Fruit fly (Drosophila melanogaster) whole organism, embryonic: ENCODE measurements around the gene Bacc.
A peak's percentile ranks its signal among the peaks of the same experiment; 100 is the strongest.

Experiments used
- BtbVII ChIP-seq: fragments of 200-800 bp; sonication (Bioruptor generic); optimal IDR thresholded peaks from 3 replicates; lab custom pipeline; 2017; ENCODE audit warnings: missing biosample characterization, mild to moderate bottlenecking, missing genetic modification characterization
- CG10147 ChIP-seq: fragments of 200-800 bp; sonication (Bioruptor generic); optimal IDR thresholded peaks from 2 replicates; lab custom pipeline; 2019; ENCODE audit warnings: missing biosample characterization, mild to moderate bottlenecking, missing genetic modification characterization, moderate library complexity
- CG10267 ChIP-seq: fragments of 200-800 bp; sonication (Bioruptor generic); optimal IDR thresholded peaks from 2 replicates; lab custom pipeline; 2018; ENCODE audit warnings: missing biosample characterization, mild to moderate bottlenecking, missing genetic modification characterization, moderate library complexity
- CG10543 ChIP-seq: fragments of 200-800 bp; sonication (Bioruptor generic); optimal IDR thresholded peaks from 3 replicates; lab custom pipeline; 2017; ENCODE audit warnings: missing biosample characterization, mild to moderate bottlenecking, missing genetic modification characterization, moderate library complexity
- CG11398 ChIP-seq: fragments of 200-800 bp; sonication (Bioruptor generic); optimal IDR thresholded peaks from 2 replicates; lab custom pipeline; 2016; ENCODE audit warnings: missing biosample characterization, missing genetic modification characterization
- CG11560 ChIP-seq: fragments of 200-800 bp; sonication (Bioruptor generic); IDR thresholded peaks from 3 replicates; pipeline ENCODE4 v1.3.6; 2022; ENCODE audit warnings: missing biosample characterization, missing genetic modification characterization
- CG11723 ChIP-seq: fragments of 200-800 bp; sonication (Bioruptor generic); optimal IDR thresholded peaks from 2 replicates; lab custom pipeline; 2017; ENCODE audit warnings: missing biosample characterization, mild to moderate bottlenecking, missing genetic modification characterization
- CG12071 ChIP-seq: fragments of 200-800 bp; sonication (Bioruptor generic); optimal IDR thresholded peaks from 3 replicates; lab custom pipeline; 2018; ENCODE audit warnings: missing biosample characterization, mild to moderate bottlenecking, missing genetic modification characterization
- CG12155 ChIP-seq: fragments of 200-800 bp; sonication (Bioruptor generic); optimal IDR thresholded peaks from 3 replicates; lab custom pipeline; 2016; ENCODE audit warnings: missing biosample characterization, missing genetic modification characterization
- CG13123 ChIP-seq: fragments of 200-800 bp; sonication (Bioruptor generic); optimal IDR thresholded peaks from 2 replicates; lab custom pipeline; 2016; ENCODE audit warnings: missing biosample characterization, missing genetic modification characterization
- CG13424 ChIP-seq: fragments of 200-800 bp; sonication (Bioruptor generic); optimal IDR thresholded peaks from 2 replicates; lab custom pipeline; 2019; ENCODE audit warnings: missing biosample characterization, mild to moderate bottlenecking, missing genetic modification characterization, moderate library complexity
- CG13624 ChIP-seq: fragments of 200-800 bp; sonication (Bioruptor generic); optimal IDR thresholded peaks from 2 replicates; lab custom pipeline; 2016; ENCODE audit warnings: missing biosample characterization, missing genetic modification characterization
- CG17328 ChIP-seq: fragments of 200-800 bp; sonication (Bioruptor generic); IDR thresholded peaks from 2 replicates; pipeline ENCODE4 v1.3.6; 2022; ENCODE audit warnings: missing biosample characterization, missing genetic modification characterization
- CG18599 ChIP-seq: fragments of 200-800 bp; sonication (Bioruptor generic); optimal IDR thresholded peaks from 3 replicates; lab custom pipeline; 2017; ENCODE audit warnings: missing biosample characterization, missing genetic modification characterization, mild to moderate bottlenecking, moderate library complexity, missing genetic modification reagents
- CG18764 ChIP-seq: fragments of 200-800 bp; sonication (Bioruptor generic); optimal IDR thresholded peaks from 3 replicates; lab custom pipeline; 2016; ENCODE audit warnings: missing biosample characterization, missing genetic modification characterization
- CG32532 ChIP-seq: fragments of 200-800 bp; sonication (Bioruptor generic); IDR thresholded peaks from 2 replicates; pipeline ENCODE4 v1.3.6; 2022; ENCODE audit warnings: missing biosample characterization, missing genetic modification characterization
- CG4404 ChIP-seq: fragments of 200-800 bp; sonication (Bioruptor generic); IDR thresholded peaks from 2 replicates; pipeline ENCODE4 v1.3.6; 2022; ENCODE audit warnings: missing biosample characterization, missing genetic modification characterization
- CG6654 ChIP-seq: fragments of 200-800 bp; sonication (Bioruptor generic); optimal IDR thresholded peaks from 2 replicates; lab custom pipeline; 2017; ENCODE audit warnings: missing biosample characterization, mild to moderate bottlenecking, missing genetic modification characterization
- CG7271 ChIP-seq: fragments of 200-800 bp; sonication (Bioruptor generic); optimal IDR thresholded peaks from 2 replicates; lab custom pipeline; 2018; ENCODE audit warnings: missing biosample characterization, mild to moderate bottlenecking, missing genetic modification characterization, moderate library complexity
- CG7556 ChIP-seq: fragments of 200-800 bp; sonication (Bioruptor generic); optimal IDR thresholded peaks from 2 replicates; lab custom pipeline; 2017; ENCODE audit warnings: missing biosample characterization, mild to moderate bottlenecking, missing genetic modification characterization
- CG9876 ChIP-seq: fragments of 200-800 bp; sonication (Bioruptor generic); optimal IDR thresholded peaks from 2 replicates; lab custom pipeline; 2016; ENCODE audit warnings: missing biosample characterization, missing genetic modification characterization
- CG9932 ChIP-seq: fragments of 200-800 bp; sonication (Bioruptor generic); IDR thresholded peaks from 2 replicates; pipeline ENCODE4 v1.3.6; 2022; ENCODE audit warnings: missing biosample characterization, missing genetic modification characterization
- Chrac-16 ChIP-seq: fragments of 200-800 bp; sonication (Bioruptor generic); optimal IDR thresholded peaks from 3 replicates; lab custom pipeline; 2016; ENCODE audit warnings: missing biosample characterization, missing genetic modification characterization
- Drgx ChIP-seq: fragments of 200-800 bp; sonication (Bioruptor generic); IDR thresholded peaks from 2 replicates; pipeline ENCODE4 v1.3.6; 2022; ENCODE audit warnings: missing biosample characterization, missing genetic modification characterization
- Ets65A ChIP-seq: fragments of 200-800 bp; sonication (Bioruptor generic); peaks from one replicate; lab custom pipeline; 2016; ENCODE audit warnings: missing biosample characterization, missing genetic modification characterization
- Ets97D ChIP-seq: fragments of 200-800 bp; sonication (Bioruptor generic); optimal IDR thresholded peaks from 3 replicates; lab custom pipeline; 2016; ENCODE audit warnings: missing biosample characterization, missing genetic modification characterization
- HLH3B ChIP-seq: fragments of 200-800 bp; sonication (Bioruptor generic); IDR thresholded peaks from 2 replicates; pipeline ENCODE4 v1.3.6; 2022; ENCODE audit warnings: missing biosample characterization, missing genetic modification characterization
- HLHmδ ChIP-seq: fragments of 200-800 bp; sonication (Bioruptor generic); optimal IDR thresholded peaks from 2 replicates; lab custom pipeline; 2018; ENCODE audit warnings: missing biosample characterization, mild to moderate bottlenecking, missing genetic modification characterization, moderate library complexity
- NFAT ChIP-seq: fragments of 200-800 bp; sonication (Bioruptor generic); IDR thresholded peaks from 2 replicates; pipeline ENCODE4 v1.3.6; 2022; ENCODE audit warnings: missing biosample characterization, missing genetic modification characterization
- Ssrp ChIP-seq: fragments of 200-800 bp; sonication (Bioruptor generic); optimal IDR thresholded peaks from 2 replicates; lab custom pipeline; 2018; ENCODE audit warnings: missing biosample characterization, mild to moderate bottlenecking, missing genetic modification characterization, moderate library complexity
- ac ChIP-seq: fragments of 200-800 bp; sonication (Bioruptor generic); optimal IDR thresholded peaks from 3 replicates; lab custom pipeline; 2017; ENCODE audit warnings: missing biosample characterization, mild to moderate bottlenecking, missing genetic modification characterization
- bcd ChIP-seq: fragments of 200-800 bp; sonication (Bioruptor generic); optimal IDR thresholded peaks from 2 replicates; lab custom pipeline; 2017; ENCODE audit warnings: missing biosample characterization, mild to moderate bottlenecking, missing genetic modification characterization
- chinmo ChIP-seq: fragments of 200-800 bp; sonication (Bioruptor generic); IDR thresholded peaks from 4 replicates; pipeline ENCODE4 v1.3.6; 2022; ENCODE audit warnings: missing biosample characterization, missing genetic modification characterization; ENCODE audit not compliant: partially characterized antibody
- danr ChIP-seq: fragments of 200-800 bp; sonication (Bioruptor generic); IDR thresholded peaks from 2 replicates; pipeline ENCODE4 v1.3.6; 2022; ENCODE audit warnings: missing biosample characterization, missing genetic modification characterization
- dimm ChIP-seq: fragments of 200-800 bp; sonication (Bioruptor generic); IDR thresholded peaks from 2 replicates; pipeline ENCODE4 v1.3.6; 2022; ENCODE audit warnings: missing biosample characterization, missing genetic modification characterization
- emc ChIP-seq: fragments of 200-800 bp; sonication (Bioruptor generic); optimal IDR thresholded peaks from 2 replicates; lab custom pipeline; 2016; ENCODE audit warnings: missing biosample characterization, missing genetic modification characterization
- en ChIP-seq: fragments of 200-800 bp; sonication (Bioruptor generic); optimal IDR thresholded peaks from 2 replicates; lab custom pipeline; 2016; ENCODE audit warnings: missing biosample characterization, missing genetic modification characterization
- gfzf ChIP-seq: fragments of 200-800 bp; sonication (Bioruptor generic); optimal IDR thresholded peaks from 2 replicates; lab custom pipeline; 2016; ENCODE audit warnings: missing biosample characterization, mild to moderate bottlenecking, missing genetic modification characterization, moderate library complexity
- jumu ChIP-seq: fragments of 200-800 bp; sonication (Bioruptor generic); optimal IDR thresholded peaks from 3 replicates; lab custom pipeline; 2016; ENCODE audit warnings: missing biosample characterization, missing genetic modification characterization
- klu ChIP-seq: fragments of 200-800 bp; sonication (Bioruptor generic); IDR thresholded peaks from 2 replicates; pipeline ENCODE4 v1.3.6; 2022; ENCODE audit warnings: missing biosample characterization, missing genetic modification characterization
- luna ChIP-seq: fragments of 200-800 bp; sonication (Bioruptor generic); optimal IDR thresholded peaks from 2 replicates; lab custom pipeline; 2016; ENCODE audit warnings: missing biosample characterization, missing genetic modification characterization
- maf-S ChIP-seq: fragments of 200-800 bp; sonication (Bioruptor generic); optimal IDR thresholded peaks from 2 replicates; lab custom pipeline; 2016; ENCODE audit warnings: missing biosample characterization, missing genetic modification characterization
- org-1 ChIP-seq: fragments of 200-800 bp; sonication (Bioruptor generic); optimal IDR thresholded peaks from 2 replicates; lab custom pipeline; 2017; ENCODE audit warnings: missing biosample characterization, missing genetic modification characterization
- pzg ChIP-seq: fragments of 200-800 bp; sonication (Bioruptor generic); optimal IDR thresholded peaks from 3 replicates; lab custom pipeline; 2018; ENCODE audit warnings: missing biosample characterization, mild to moderate bottlenecking, missing genetic modification characterization, moderate library complexity
- ro ChIP-seq: fragments of 200-800 bp; sonication (Bioruptor generic); IDR thresholded peaks from 2 replicates; pipeline ENCODE4 v1.3.6; 2022; ENCODE audit warnings: missing biosample characterization, missing genetic modification characterization
- run ChIP-seq: fragments of 200-800 bp; sonication (Bioruptor generic); optimal IDR thresholded peaks from 3 replicates; lab custom pipeline; 2018; ENCODE audit warnings: missing biosample characterization, mild to moderate bottlenecking, missing genetic modification characterization
- scrt ChIP-seq: fragments of 200-800 bp; sonication (Bioruptor generic); optimal IDR thresholded peaks from 2 replicates; lab custom pipeline; 2018; ENCODE audit warnings: missing biosample characterization, mild to moderate bottlenecking, missing genetic modification characterization, moderate library complexity
- sens-2 ChIP-seq: fragments of 200-800 bp; sonication (Bioruptor generic); IDR thresholded peaks from 2 replicates; pipeline ENCODE4 v1.3.6; 2022; ENCODE audit warnings: missing biosample characterization, missing genetic modification characterization
- sisA ChIP-seq: fragments of 200-800 bp; sonication (Bioruptor generic); IDR thresholded peaks from 2 replicates; pipeline ENCODE4 v1.3.6; 2022; ENCODE audit warnings: missing biosample characterization, missing genetic modification characterization
- slbo ChIP-seq: fragments of 200-800 bp; sonication (Bioruptor generic); IDR thresholded peaks from 2 replicates; pipeline ENCODE4 v1.3.6; 2022; ENCODE audit warnings: missing biosample characterization, missing genetic modification characterization
- z ChIP-seq: fragments of 200-800 bp; sonication (Bioruptor generic); IDR thresholded peaks from 3 replicates; pipeline ENCODE4 v1.3.6; 2022; ENCODE audit warnings: missing biosample characterization, missing genetic modification characterization
- zf30C ChIP-seq: fragments of 200-800 bp; sonication (Bioruptor generic); optimal IDR thresholded peaks from 3 replicates; lab custom pipeline; 2018; ENCODE audit warnings: missing biosample characterization, mild to moderate bottlenecking, missing genetic modification characterization

Bacc gene

DNA sequence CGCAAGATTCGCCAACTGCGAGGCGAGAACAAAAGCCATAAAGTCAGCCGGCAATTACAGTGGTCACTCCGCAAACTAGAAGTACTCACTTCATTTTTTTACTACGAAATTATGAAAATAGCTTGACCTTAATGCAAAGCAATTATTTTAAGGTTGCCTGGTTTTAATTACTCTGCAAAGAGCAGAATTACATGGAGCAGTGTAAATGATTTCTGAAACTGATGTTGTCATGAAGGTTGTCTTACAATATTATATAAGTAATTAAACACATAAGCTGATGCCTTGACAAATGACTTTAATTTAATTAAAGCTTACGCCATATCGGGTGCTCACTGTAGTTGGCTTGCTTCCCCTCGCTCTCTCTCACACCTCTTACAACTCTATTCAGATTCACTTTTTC is 18.0 kb upstream of the Bacc start (continued):
- TF ChIP-seq CG4404 (GFP tag; lab: Robert Waterston, UW) (peak; percentile 49; the same call in 1 of the 2 replicates), CG11560 (tag; lab: Robert Waterston, UW) (no peak), pzg (no peak), jumu (GFP tag; lab: Kevin White, UChicago) (no peak), z (GFP tag; lab: Robert Waterston, UW) (no peak), CG10267 (tag; lab: Kevin White, UChicago) (peak; percentile 1), danr (GFP tag; lab: Robert Waterston, UW) (no peak), ac (GFP tag; lab: Kevin White, UChicago) (no peak), CG6654 (GFP tag; lab: Kevin White, UChicago) (no peak), chinmo (GFP tag; lab: Robert Waterston, UW) (no peak), gfzf (GFP tag; lab: Kevin White, UChicago) (no peak), maf-S (GFP tag; lab: Kevin White, UChicago) (peak; percentile 21), CG7556 (peak; percentile 42), ro (GFP tag; lab: Robert Waterston, UW) (no peak), HLHmδ (GFP tag; lab: Kevin White, UChicago) (no peak), Ssrp (tag; lab: Kevin White, UChicago) (no peak), Chrac-16 (GFP tag; lab: Kevin White, UChicago) (peak; percentile 7), CG11398 (GFP tag; lab: Kevin White, UChicago) (no peak), HLH3B (GFP tag; lab: Robert Waterston, UW) (no peak), dimm (no peak), Drgx (GFP tag; lab: Robert Waterston, UW) (peak; percentile 73), run (tag; lab: Kevin White, UChicago) (no peak), scrt (GFP tag; lab: Kevin White, UChicago) (peak; percentile 54), CG18764 (no peak), BtbVII (GFP tag; lab: Kevin White, UChicago) (peak; percentile 50), CG12071 (GFP tag; lab: Kevin White, UChicago) (peak; percentile 6), CG11723 (GFP tag; lab: Kevin White, UChicago) (peak; percentile 16), CG13424 (tag; lab: Kevin White, UChicago) (peak; percentile 44), Ets97D (GFP tag; lab: Kevin White, UChicago) (no peak), zf30C (no peak), sens-2 (GFP tag; lab: Robert Waterston, UW) (no peak), CG17328 (GFP tag; lab: Robert Waterston, UW) (peak; percentile 17; the same call in 1 of the 2 replicates), bcd (GFP tag; lab: Kevin White, UChicago) (peak; percentile 68)

DNA sequence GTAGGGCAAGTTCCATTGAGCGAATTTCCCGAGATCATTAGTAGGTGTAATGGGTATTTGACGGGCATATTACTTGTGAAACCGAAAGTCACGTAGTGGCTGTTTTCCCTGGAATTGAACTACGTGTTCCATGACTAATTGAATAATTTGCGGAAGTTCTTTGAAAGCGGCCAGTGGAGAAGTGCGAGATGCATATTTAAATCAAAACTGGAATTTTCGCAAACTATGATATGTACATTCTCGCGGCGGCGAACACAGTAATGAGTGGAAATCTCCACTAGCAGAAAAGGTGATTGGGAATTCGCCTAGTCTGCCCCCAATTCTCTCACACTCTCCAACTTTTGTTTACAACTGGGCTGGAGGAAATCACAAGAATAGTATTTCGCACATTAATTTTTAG is 17.3 kb upstream of the Bacc start:
- TF ChIP-seq sisA (0 out of 2 replicates have a peak, but pooled peaks have one; percentile 7), org-1 (GFP tag; lab: Kevin White, UChicago) (no peak), CG9932 (GFP tag; lab: Robert Waterston, UW) (peak; percentile 59), NFAT (no peak), CG13123 (GFP tag; lab: Kevin White, UChicago) (no peak), en (GFP tag; lab: Kevin White, UChicago) (no peak), CG13624 (GFP tag; lab: Kevin White, UChicago) (peak; percentile 11), CG18599 (no peak), CG9876 (GFP tag; lab: Kevin White, UChicago) (no peak), CG10543 (GFP tag; lab: Kevin White, UChicago) (no peak), luna (GFP tag; lab: Kevin White, UChicago) (peak; percentile 12), CG7271 (tag; lab: Kevin White, UChicago) (no peak), CG12155 (peak; percentile 6), Ets65A (peak; percentile 43), klu (GFP tag; lab: Robert Waterston, UW) (0 out of 2 replicates have a peak, but pooled peaks have one; percentile 29), emc (GFP tag; lab: Kevin White, UChicago) (no peak), CG32532 (peak; percentile 52; the same call in 1 of the 2 replicates), CG10147 (peak; percentile 37), slbo (GFP tag; lab: Robert Waterston, UW) (peak; percentile 32; the same call in 1 of the 2 replicates), CG18764 (no peak)
